Fruit fly (Drosophila melanogaster) S2 (cell line): Measurements from ENCODE around the gene subdued.
A peak's percentile ranks its signal among the peaks of the same experiment; 100 is the strongest.

Experiments used
- CG8478 ChIP-seq: fragments of >200 bp; optimal IDR thresholded peaks from 2 replicates; lab custom pipeline; 2018
- CTCF ChIP-seq, 2 experiments: fragments of >200 bp; optimal IDR thresholded peaks; 2 replicates each; lab custom pipeline; 2018

The subdued gene

DNA sequence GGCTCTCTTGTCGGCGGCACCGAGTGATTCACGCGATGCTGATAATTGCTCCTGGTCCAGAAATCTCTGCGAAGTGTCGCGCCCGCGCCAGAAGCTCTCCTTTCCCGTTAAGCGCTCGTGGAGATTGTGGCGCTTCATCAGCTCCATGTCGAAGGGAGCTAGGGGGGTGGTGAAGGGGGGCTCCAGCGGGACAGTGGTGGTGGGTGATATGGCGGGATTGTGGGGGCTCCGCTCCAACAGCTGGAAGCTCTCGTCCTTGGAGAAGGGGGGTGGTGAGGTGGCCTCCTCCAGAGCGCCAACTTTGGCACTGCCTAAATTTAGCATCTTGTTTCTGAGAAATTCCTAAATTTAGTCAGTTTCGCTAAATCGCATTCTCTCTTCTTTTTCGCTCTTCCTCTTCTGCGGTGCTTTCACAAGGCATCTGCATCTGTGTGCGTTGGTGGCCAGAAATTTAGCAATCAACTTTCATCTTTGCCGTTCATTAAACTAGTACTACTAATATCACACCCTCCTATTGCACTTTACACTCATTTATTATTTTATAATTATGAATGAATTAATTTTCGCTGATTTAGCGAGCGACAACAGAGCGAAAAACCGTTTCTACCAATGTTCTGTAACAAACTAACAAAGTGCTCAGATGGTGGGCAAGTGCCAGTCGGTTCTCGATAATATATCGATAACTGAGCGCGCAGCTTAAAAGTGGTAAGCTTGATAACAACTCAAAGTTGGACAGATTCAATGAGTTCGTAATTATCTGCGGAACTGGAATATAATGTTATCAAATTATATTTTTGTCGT lies at the start of gene subdued:
Gene subdued (minus strand): TSS at position 631 of the 801 bp plus-strand sequence.
- TF ChIP-seq CG8478 (lab: Kevin White, UChicago) (no peak), CTCF (optimal IDR thresholded peaks at IDR 0.05; lab: Kevin White, UChicago) (no peak)

DNA sequence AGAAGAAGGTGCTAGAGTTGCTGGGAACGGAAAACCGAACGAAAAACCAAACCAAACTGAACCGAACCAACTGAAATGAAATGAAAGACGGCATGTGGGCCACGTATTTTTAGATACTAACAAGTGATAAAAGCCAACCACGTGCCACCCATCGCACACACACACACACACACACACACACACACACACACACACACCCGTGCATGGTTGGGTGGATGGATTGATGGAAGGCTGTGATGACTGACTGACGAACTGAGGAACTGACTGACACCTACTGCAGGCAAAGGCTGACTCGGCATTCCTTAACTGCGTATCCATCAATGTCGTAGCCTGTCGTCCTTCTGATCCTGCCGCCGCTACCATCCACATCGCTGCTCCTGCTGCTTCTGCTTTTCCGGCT lies 39.9 kb upstream of the subdued start:
- no peak for TF ChIP-seq CTCF (optimal IDR thresholded peaks at IDR 0.05; lab: Kevin White, UChicago)
- no peak for TF ChIP-seq CG8478 (lab: Kevin White, UChicago)

DNA sequence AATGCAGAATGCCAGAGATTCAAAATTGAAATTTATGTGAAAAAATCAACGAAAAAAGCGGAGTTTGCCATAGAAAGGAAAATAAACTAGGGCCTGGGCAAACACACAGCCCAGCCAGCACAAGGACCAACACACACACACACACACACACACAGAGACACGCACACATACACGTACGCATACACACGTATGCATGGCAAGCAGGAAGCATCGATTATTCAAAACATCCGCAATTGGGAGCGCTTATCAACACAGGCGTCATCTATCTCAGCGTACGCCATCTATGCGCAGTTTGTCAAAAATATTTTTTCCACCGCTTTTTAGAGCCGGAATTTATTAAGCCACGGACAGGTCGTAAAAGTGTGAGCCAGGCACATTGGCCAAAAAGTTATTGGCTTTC lies 37.3 kb upstream of the subdued start:
- TF ChIP-seq CG8478 (lab: Kevin White, UChicago) (no peak), CTCF (optimal IDR thresholded peaks at IDR 0.05; lab: Kevin White, UChicago) (peak in 1 of 2 experiments; percentile 27)

DNA sequence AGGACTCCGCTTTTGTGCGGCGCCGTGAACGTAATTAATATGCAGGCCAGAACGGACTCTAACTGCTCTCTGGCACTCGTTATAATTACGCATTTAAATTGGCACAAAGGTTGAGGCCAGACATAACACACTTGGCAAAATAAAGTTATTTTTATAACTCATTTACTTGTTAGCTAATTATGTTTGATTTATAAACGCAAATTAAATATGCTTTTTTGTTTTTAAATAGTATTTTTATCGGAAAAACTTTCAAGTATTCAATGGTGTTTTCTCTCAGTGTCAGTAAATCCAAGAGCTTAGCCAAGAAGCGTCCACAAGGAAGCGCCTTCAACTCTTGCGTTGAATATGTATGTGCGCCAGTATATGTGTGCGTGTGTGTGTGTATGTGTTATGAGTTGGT lies 30.4 kb upstream of the subdued start:
- no peak for TF ChIP-seq CG8478 (lab: Kevin White, UChicago)
- no peak for TF ChIP-seq CTCF (optimal IDR thresholded peaks at IDR 0.05; lab: Kevin White, UChicago)

DNA sequence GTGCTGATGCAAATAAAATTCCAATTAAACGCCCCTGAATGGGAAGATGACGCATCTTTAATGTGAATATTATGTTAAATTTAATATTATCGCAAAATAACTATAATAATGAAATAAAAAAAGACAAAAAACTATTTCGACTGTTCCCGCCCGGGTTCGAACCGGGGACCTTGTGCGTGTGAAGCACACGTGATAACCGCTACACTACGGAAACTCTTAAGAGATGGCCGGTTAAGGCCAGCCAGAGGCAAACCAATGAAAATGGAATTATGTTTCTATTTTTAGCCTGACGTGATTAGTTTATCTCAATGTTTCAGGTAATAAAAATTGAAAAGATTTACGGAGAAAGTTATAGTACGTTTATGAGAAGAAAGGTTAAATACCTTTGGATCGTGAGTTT lies 29.6 kb upstream of the subdued start:
- TF ChIP-seq CTCF (optimal IDR thresholded peaks at IDR 0.05; lab: Kevin White, UChicago) (no peak), CG8478 (lab: Kevin White, UChicago) (no peak)

DNA sequence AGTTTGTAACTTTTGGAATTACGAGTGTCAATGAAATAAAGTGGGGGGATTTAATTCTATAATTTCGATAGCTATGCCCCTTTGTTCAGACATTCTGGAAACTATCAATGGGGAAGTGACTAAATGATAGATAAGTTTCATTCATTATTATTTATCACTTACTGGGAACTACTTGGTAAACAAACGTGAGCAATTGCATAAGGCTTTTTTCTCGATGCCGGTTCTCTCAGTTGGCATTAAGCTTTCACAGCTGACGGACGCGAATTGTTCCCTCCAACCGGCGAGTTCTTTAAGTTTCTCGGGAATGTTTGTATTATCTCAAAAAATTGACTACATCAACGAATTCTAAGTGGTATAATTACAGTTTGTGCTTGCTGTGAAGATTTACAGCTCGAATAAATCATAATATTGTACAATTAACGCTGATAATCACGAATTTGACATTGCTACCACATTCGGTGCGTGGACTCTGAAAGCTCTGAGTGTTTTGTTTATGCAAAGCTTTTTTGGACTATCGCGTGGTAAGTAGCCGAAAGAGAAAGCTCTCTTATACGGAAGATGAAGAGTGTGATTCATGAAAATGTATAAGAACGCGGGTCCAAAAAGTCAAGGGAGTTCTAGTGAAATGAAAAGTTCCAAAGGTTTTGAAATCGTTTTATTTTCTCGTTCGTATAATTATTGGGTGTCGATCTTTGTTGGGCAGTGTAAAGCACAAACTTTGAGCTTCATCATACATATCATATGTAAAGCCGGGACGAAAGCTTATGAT lies 28.9 kb upstream of the subdued start, which contains the start of gene Naam:
Gene Naam (plus strand): TSS at position 228 of the 769 bp plus-strand sequence.
- TF ChIP-seq CTCF (optimal IDR thresholded peaks at IDR 0.05; lab: Kevin White, UChicago) = no peak
- TF ChIP-seq CG8478 (lab: Kevin White, UChicago) = no peak

DNA sequence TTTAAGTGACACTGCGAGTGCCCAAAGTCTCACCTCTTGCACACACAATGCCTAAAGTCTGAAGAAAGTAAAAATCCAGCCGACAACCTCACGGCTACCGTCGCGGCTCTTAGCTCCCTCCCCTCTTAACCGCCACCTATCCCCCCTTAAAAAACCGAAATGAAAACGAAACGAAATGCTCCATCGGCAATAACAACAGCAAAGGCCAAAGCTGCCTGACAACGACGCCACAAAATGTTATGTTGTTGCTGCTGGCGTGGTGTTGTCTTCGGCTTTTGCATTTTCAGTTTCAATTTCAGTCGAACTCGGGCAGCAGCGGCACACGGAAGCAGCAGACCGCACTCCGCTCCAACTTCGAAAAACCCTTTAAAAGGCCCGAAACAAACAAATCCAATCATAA lies 22.2 kb upstream of the subdued start, which contains the start of gene CG7432:
Gene CG7432 (plus strand): TSS at position 295 of the 400 bp plus-strand sequence.
- TF ChIP-seq CG8478 (lab: Kevin White, UChicago) = no peak
- TF ChIP-seq CTCF (optimal IDR thresholded peaks at IDR 0.05; lab: Kevin White, UChicago) = no peak

DNA sequence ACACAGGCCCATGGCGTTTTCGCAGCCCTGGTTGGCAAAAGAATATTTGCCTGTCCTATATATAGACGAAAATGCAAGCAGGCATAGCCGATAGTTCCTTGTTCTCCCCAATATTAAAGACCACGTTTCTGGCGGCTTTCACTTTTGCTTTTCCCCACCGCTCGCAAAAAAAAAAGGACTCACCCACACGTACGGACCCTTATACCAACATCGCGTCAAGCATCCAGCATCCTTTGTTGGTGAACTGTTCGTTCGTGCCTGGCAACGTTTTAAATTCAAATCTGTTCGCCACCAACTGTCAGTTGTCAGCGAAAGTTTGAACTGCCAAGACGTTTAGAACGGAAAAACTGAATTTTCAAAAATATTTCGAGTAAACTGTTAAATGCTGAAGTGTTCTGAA lies 16.9 kb upstream of the subdued start, which contains the start of gene ort:
Gene ort (plus strand): TSS at position 301 of the 400 bp plus-strand sequence.
- no peak for TF ChIP-seq CG8478 (lab: Kevin White, UChicago)
- no peak for TF ChIP-seq CTCF (optimal IDR thresholded peaks at IDR 0.05; lab: Kevin White, UChicago)

DNA sequence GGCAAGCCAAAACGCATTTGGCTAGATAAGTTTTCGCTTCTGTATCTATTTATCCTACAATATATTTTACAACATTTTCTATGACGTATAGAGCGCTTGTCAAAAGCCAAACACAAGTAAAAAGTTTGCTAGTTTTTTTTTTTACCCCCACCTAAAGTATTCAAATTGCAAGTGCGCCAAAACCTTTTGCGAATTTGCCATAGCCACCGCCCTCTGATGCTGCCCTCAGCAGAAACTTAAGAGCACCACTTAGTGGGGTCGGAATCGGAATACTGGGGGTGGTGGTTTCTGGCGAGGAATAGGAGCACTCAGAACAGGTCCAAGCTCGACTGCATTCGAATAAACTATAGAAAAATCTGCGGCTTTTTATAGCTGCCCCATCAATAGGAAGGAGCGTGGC lies 15.2 kb upstream of the subdued start, which contains the start of gene CG6184:
Gene CG6184 (minus strand): TSS at position 101 of the 400 bp plus-strand sequence.
- TF ChIP-seq CTCF (optimal IDR thresholded peaks at IDR 0.05; lab: Kevin White, UChicago) (no peak), CG8478 (lab: Kevin White, UChicago) (no peak)

DNA sequence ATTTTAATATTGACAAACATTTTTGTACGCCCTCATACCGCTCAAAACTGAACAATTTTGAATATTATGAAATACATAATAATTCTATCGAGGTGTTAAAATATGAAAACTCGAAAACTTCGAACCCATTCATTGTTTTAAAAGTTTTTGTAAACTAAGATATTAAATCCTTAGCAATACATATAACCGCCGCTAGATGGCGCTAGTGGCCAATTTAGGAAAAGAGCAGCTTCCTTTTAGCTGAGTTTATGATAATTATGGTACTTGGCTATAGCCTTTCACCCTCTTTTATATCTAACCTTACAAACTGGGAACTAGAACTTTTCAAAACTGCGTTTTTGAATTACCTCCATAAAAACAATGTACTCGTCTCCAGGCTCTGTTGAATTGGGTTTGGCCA lies 14.7 kb upstream of the subdued start:
- TF ChIP-seq CTCF (optimal IDR thresholded peaks at IDR 0.05; lab: Kevin White, UChicago) (peak; percentile 57 to 73), CG8478 (lab: Kevin White, UChicago) (no peak)

DNA sequence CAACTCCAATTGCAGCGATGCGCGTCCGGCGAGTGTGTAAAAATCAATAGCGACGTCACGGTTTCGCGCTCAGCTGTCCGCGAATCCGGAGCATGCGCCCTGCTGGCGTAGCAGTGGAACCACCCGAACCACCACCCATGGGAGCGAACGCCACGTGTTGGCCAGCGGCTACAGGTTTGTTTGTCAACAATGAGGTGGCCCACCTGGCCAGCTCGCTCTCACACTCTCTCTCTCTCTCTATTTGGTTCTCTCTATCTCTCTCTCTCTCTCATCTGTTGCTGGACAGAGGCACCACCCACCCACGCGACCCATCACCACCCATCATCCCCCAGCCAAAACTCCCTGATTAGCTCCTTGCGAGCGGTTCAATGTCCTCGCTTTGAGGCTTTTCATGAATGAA lies 13.9 kb upstream of the subdued start:
- TF ChIP-seq CTCF (optimal IDR thresholded peaks at IDR 0.05; lab: Kevin White, UChicago) = no peak
- no peak for TF ChIP-seq CG8478 (lab: Kevin White, UChicago)

DNA sequence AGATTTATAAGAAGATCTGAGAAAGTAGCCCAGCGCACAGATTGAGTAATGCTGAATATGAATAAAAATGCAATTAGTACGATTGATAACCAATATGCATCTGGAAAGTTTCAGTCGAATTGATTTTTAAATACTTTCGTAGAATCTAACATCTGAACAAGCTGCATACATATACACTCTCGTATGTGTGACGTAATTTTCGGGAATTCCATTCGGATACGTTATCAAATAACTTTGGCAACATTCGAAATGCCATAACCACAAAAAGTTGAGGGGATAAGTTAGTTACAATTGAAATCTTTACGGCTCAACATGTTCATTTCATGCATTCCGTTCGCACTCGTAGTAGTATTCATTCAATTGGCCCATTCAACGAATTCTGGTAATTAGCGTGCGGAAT lies 8.2 kb upstream of the subdued start, which contains the start of gene CG31219:
Gene CG31219 (plus strand): TSS at position 301 of the 400 bp plus-strand sequence.
- TF ChIP-seq CG8478 (lab: Kevin White, UChicago) (no peak), CTCF (optimal IDR thresholded peaks at IDR 0.05; lab: Kevin White, UChicago) (no peak)

DNA sequence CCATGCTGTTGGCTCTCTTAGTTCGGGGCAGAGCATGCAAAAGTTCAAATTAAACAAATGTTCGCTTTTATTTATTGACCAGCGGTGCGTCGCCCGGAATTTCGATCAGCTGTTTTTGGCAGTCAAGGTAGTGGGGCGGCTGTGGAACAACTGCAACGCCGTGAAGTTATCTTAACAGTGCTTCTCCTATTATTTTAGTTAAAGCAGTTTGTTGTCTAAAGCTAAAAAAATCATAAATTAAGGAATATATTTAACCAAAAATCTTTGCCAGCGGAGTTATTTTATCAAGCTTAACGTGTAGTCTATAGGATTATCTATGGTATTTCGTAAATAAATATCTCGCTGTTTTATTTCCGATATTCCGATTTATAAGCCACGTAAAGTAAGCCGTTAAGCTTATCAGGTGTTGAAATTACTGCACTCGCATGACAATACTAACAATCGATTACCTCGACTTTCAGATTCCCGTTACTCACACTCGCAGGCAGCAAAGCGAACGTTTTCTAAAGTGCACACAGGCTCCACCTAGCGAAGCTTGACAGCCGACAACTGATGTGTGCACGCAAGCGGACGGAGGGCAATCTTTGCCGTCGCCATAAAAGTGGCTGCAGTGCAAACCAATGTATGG lies 5.9 kb upstream of the subdued start, which contains the start of the genes CG6195 and CG31220:
Gene CG6195 (minus strand): TSS at position 122 of the 628 bp plus-strand sequence.
Gene CG31220 (plus strand): TSS at position 199 of the 628 bp plus-strand sequence.
- TF ChIP-seq CTCF (optimal IDR thresholded peaks at IDR 0.05; lab: Kevin White, UChicago) = peak; percentile 86 to 87
- no peak for TF ChIP-seq CG8478 (lab: Kevin White, UChicago)

DNA sequence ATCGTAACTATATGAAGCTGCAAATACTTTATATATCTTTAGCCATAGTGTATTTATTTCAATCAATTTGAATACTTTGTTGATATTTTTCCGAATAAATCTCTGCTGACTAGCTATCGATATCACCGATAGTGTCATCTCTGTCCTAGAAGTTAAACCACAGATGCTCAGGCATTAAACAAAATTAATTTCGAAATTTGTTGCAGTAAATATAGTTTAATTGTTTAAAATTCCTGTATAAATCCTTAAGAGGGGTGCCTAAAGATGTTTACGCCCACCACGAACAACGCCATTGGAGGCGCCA lies 2.3 kb upstream of the subdued start, which contains the start of gene Nup58:
Gene Nup58 (plus strand): TSS at position 126 of the 304 bp plus-strand sequence.
- TF ChIP-seq CG8478 (lab: Kevin White, UChicago) (no peak), CTCF (optimal IDR thresholded peaks at IDR 0.05; lab: Kevin White, UChicago) (no peak)
